Worm (Caenorhabditis elegans) whole organism, young adult: Measurements from ENCODE around the gene phf-5.

Experiments used
- B0019.2 ChIP-seq: fragments of 200-800 bp; sonication (Bioruptor generic); conservative IDR thresholded peaks from 2 replicates; pipeline ENCODE4 v1.3.6; 2022; ENCODE audit warnings: missing genetic modification reagents, missing genetic modification characterization, missing compliant biosample characterization
- B0336.3 ChIP-seq: fragments of 200-800 bp; sonication (Bioruptor generic); IDR thresholded peaks from 2 replicates; pipeline ENCODE4 v1.3.6; 2022; ENCODE audit warnings: missing genetic modification characterization, missing compliant biosample characterization
- C17E4.6 ChIP-seq: fragments of 200-800 bp; sonication (Bioruptor generic); IDR thresholded peaks from 2 replicates; pipeline ENCODE4 v1.3.6; 2022; ENCODE audit warnings: missing genetic modification reagents, missing genetic modification characterization, missing compliant biosample characterization
- D2030.7 ChIP-seq: fragments of 200-800 bp; sonication (Bioruptor generic); IDR thresholded peaks from 2 replicates; pipeline ENCODE4 v1.3.6; 2022; ENCODE audit warnings: missing genetic modification reagents, missing genetic modification characterization, missing compliant biosample characterization
- F23B12.7 ChIP-seq: sonication (generic microtip); optimal IDR thresholded peaks from 2 replicates; lab custom pipeline; 2017; ENCODE audit warnings: missing genetic modification characterization, mild to moderate bottlenecking, missing compliant biosample characterization, antibody characterized with exemption, moderate library complexity; ENCODE audit not compliant: insufficient read depth
- F39B2.1 ChIP-seq: fragments of 200-800 bp; sonication (Bioruptor generic); IDR thresholded peaks from 2 replicates; pipeline ENCODE4 v1.3.6; 2022; ENCODE audit warnings: missing genetic modification reagents, missing genetic modification characterization, missing compliant biosample characterization
- F57A8.1 ChIP-seq: fragments of 200-800 bp; sonication (Bioruptor generic); optimal IDR thresholded peaks from 2 replicates; lab custom pipeline; 2018; ENCODE audit warnings: mild to moderate bottlenecking, missing genetic modification characterization, moderate library complexity, missing compliant biosample characterization
- F57C9.4 ChIP-seq: sonication (generic microtip); optimal IDR thresholded peaks from 2 replicates; lab custom pipeline; 2017; ENCODE audit warnings: mild to moderate bottlenecking, missing genetic modification characterization, missing compliant biosample characterization
- Y53G8AR.9 ChIP-seq: fragments of 200-800 bp; sonication (Bioruptor generic); conservative IDR thresholded peaks from 2 replicates; pipeline ENCODE4 v1.3.6; 2022; ENCODE audit warnings: missing genetic modification reagents, missing genetic modification characterization, missing compliant biosample characterization
- ZK185.1 ChIP-seq: sonication (generic microtip); optimal IDR thresholded peaks from 2 replicates; lab custom pipeline; 2016; ENCODE audit warnings: mild to moderate bottlenecking, missing genetic modification characterization, missing compliant biosample characterization; ENCODE audit not compliant: poor library complexity, severe bottlenecking
- bed-1 ChIP-seq: fragments of 200-800 bp; sonication (Bioruptor generic); IDR thresholded peaks from 2 replicates; pipeline ENCODE4 v1.3.6; 2022; ENCODE audit warnings: missing genetic modification reagents, missing genetic modification characterization, missing compliant biosample characterization
- cebp-1 ChIP-seq, 2 experiments: fragments of 200-800 bp in 1 of 2; sonication (Bioruptor generic) in 1 of 2; sonication (generic microtip) in 1 of 2; IDR thresholded peaks in 1 of 2; optimal IDR thresholded peaks in 1 of 2; 2 replicates each; pipeline versions ENCODE4 v1.3.6 to Lab custom; 2017 to 2022; ENCODE audit warnings: missing compliant biosample characterization in 2 of 2, missing genetic modification characterization in 2 of 2, mild to moderate bottlenecking in 1 of 2, missing genetic modification reagents in 1 of 2, moderate library complexity in 1 of 2
- cebp-2 ChIP-seq: fragments of 200-800 bp; sonication (Bioruptor generic); IDR thresholded peaks from 2 replicates; pipeline ENCODE4 v1.3.6; 2022; ENCODE audit warnings: missing genetic modification characterization, missing compliant biosample characterization
- chd-7 ChIP-seq: sonication (generic microtip); optimal IDR thresholded peaks from 2 replicates; lab custom pipeline; 2016; ENCODE audit warnings: mild to moderate bottlenecking, missing genetic modification characterization, moderate library complexity, missing compliant biosample characterization
- dpl-1 ChIP-seq: fragments of 150-350 bp; optimal IDR thresholded peaks from 2 replicates; lab custom pipeline; 2014; ENCODE audit warnings: missing biosample characterization, missing genetic modification reagents, missing genetic modification characterization
- egl-18 ChIP-seq: fragments of 200-800 bp; sonication (Bioruptor generic); IDR thresholded peaks from 2 replicates; pipeline ENCODE4 v1.3.6; 2022; ENCODE audit warnings: missing genetic modification reagents, missing genetic modification characterization, missing compliant biosample characterization
- egrh-3 ChIP-seq: fragments of 200-800 bp; sonication (Bioruptor generic); IDR thresholded peaks from 2 replicates; pipeline ENCODE4 v1.3.6; 2022; ENCODE audit warnings: missing genetic modification reagents, missing genetic modification characterization, missing compliant biosample characterization
- hlh-12 ChIP-seq: sonication (generic microtip); optimal IDR thresholded peaks from 2 replicates; lab custom pipeline; 2016; ENCODE audit warnings: missing genetic modification characterization, missing compliant biosample characterization
- hsf-1 ChIP-seq: fragments of 200-800 bp; sonication (Bioruptor generic); IDR thresholded peaks from 2 replicates; pipeline ENCODE4 v1.3.6; 2022; ENCODE audit warnings: missing genetic modification reagents, missing genetic modification characterization, missing compliant biosample characterization
- mxl-1 ChIP-seq: sonication (generic microtip); optimal IDR thresholded peaks from 2 replicates; lab custom pipeline; 2016; ENCODE audit warnings: missing genetic modification characterization, missing compliant biosample characterization
- nhr-179 ChIP-seq: sonication (generic microtip); optimal IDR thresholded peaks from 2 replicates; lab custom pipeline; 2016; ENCODE audit warnings: mild to moderate bottlenecking, missing genetic modification characterization, missing compliant biosample characterization
- nhr-27 ChIP-seq: fragments of 200-800 bp; sonication (Bioruptor generic); optimal IDR thresholded peaks from 2 replicates; lab custom pipeline; 2018; ENCODE audit warnings: mild to moderate bottlenecking, missing genetic modification characterization, moderate library complexity, missing compliant biosample characterization
- rec-8 ChIP-seq, 2 experiments: sonication (generic microtip); optimal IDR thresholded peaks; 2 replicates each; lab custom pipeline; 2016; ENCODE audit warnings: mild to moderate bottlenecking in 2 of 2, missing genetic modification characterization in 2 of 2, missing genetic modification reagents in 2 of 2, missing genotype in 2 of 2, missing biosample characterization in 1 of 2, missing compliant biosample characterization in 1 of 2, moderate library complexity in 1 of 2
- snpc-4 ChIP-seq, 5 experiments: fragments of 150-350 bp in 1 of 5; sonication (generic microtip) in 4 of 5; optimal IDR thresholded peaks; 2 replicates each; lab custom pipeline; 2014 to 2018; ENCODE audit warnings: missing genetic modification characterization in 5 of 5, missing biosample characterization in 3 of 5, antibody characterized with exemption in 2 of 5, mild to moderate bottlenecking in 2 of 5, missing compliant biosample characterization in 2 of 5, missing genotype in 2 of 5, moderate library complexity in 2 of 5, missing genetic modification reagents in 1 of 5
- zfh-2 ChIP-seq: fragments of 200-800 bp; sonication (Bioruptor generic); conservative IDR thresholded peaks from 2 replicates; pipeline ENCODE4 v1.3.6; 2022; ENCODE audit warnings: missing genetic modification reagents, missing genetic modification characterization, missing compliant biosample characterization
- ztf-28 ChIP-seq: fragments of 200-800 bp; sonication (Bioruptor generic); IDR thresholded peaks from 2 replicates; pipeline ENCODE4 v1.3.6; 2022; ENCODE audit warnings: missing genetic modification reagents, missing genetic modification characterization, missing compliant biosample characterization

phf-5 gene

DNA sequence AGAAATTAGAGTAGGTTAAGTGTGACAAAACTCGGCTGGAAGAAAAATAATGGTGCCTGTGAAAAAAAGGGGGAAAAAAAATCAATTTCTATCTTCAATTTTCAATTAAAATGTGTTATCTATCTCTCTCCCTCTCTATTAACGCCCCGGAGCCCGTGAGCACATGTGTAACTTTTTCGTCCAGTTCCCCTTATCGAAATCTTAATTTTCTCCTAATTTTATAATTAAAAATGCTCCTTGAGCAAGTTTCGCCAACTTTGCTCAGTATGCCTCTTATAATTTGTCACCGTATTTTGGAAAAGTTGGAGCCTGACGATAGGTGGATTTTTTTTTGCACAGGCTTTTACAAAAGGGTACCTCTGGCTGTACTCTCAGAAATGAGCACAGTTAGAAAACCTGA is 35.3 kb upstream of the phf-5 start, which contains the start of the genes fbxa-1 and Y54F10BM.20:
Gene fbxa-1, minus strand, starts transcription at position 101 of the 400 bp plus-strand sequence.
Gene Y54F10BM.20, plus strand, starts transcription at position 231 of the 400 bp plus-strand sequence.
- TF ChIP-seq bed-1 (GFP tag; lab: Robert Waterston, UW) = no peak
- TF ChIP-seq C17E4.6 (GFP tag; lab: Robert Waterston, UW) = no peak
- no peak for TF ChIP-seq D2030.7
- no peak for TF ChIP-seq F23B12.7 (tag; lab: Kevin White, UChicago)
- no peak for TF ChIP-seq F39B2.1 (GFP tag; lab: Robert Waterston, UW)
- no peak for TF ChIP-seq egl-18 (GFP tag; lab: Robert Waterston, UW)
- TF ChIP-seq, all 124 proteins: peak for 0

DNA sequence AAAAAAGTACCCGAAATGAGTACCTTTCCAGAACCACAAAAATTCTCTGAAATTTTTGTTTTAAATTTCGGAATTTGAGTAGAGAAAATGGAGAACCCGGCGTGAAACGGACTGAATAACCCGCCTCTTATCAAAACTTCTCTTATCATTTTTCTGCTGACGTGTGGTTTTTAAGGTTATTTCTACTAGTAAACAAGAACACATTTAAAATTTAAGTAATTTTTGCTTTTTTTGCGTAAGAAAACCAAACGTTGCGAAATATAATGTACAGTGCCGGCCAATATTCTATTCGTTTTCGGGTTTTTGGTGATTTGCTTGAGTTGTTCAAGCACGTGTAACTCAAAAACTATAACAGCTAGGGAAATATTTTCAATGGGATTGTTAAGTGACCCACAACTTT is 32.4 kb upstream of the phf-5 start:
- TF ChIP-seq cebp-1 (GFP tag; IDR thresholded peaks at IDR 0.05; lab: Robert Waterston, UW) (peak; percentile 52; the same call in 1 of the 2 replicates), cebp-1 (tag; optimal IDR thresholded peaks at IDR 0.05; lab: Kevin White, UChicago) (peak; percentile 60), egl-18 (GFP tag; lab: Robert Waterston, UW) (no peak)

DNA sequence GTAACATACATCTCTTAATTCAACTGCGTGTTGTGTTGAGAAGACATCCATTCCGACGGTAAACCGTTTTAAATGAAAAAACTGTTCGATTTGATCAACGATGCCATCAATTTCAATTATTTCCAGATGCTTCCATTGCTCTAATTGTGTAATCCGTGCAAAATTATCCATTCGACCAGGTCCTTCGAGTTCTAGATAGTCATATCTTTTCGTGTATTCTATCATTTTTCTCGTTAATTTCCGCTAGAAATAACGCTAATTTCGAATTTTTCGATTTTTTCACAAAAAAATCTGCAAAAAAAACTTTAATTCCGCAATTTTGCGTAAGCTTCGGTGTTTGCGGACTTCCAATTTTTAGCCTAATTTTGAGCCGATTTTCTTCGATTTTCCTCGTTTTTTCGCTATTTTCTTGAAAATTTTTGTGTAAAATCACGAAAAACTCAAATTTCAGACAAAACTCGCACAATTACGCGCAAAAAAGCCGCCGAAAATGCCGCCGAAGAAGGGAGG is 29.3 kb upstream of the phf-5 start, which contains the start of the genes fbxa-66 and iffb-1:
Gene fbxa-66, minus strand, starts transcription at position 51 of the 510 bp plus-strand sequence.
Gene iffb-1, plus strand, starts transcription at position 452 of the 510 bp plus-strand sequence.
- TF ChIP-seq F57C9.4 (tag; lab: Kevin White, UChicago) (no peak), mxl-1 (tag; lab: Kevin White, UChicago) (no peak), dpl-1 (GFP tag; lab: Kevin White, UChicago) (no peak)

DNA sequence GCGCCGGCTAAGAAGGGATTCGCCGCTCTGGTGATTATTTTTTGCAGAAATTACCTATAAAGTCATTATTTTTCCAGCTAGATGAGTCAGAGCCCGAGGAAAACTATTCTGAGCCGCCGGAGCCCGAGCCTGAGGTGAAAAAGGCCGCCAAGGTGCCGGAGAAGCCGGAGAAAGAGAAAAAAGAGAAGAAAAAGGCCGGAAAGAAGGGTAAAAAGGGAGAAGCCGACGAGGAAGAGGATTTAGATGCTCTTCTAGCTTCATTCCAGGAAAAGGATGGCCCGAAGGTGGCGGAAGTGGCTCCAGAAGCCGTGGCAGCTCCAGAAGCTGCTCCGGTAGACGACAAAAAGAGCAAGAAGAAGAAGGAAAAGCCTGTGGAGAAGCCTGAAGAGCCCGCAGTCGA is 28.7 kb upstream of the phf-5 start:
- TF ChIP-seq Y53G8AR.9 (GFP tag; lab: Robert Waterston, UW) (no peak), ztf-28 (GFP tag; lab: Robert Waterston, UW) (no peak), egrh-3 (GFP tag; lab: Robert Waterston, UW) (peak; percentile 63), zfh-2 (peak; percentile 78)

DNA sequence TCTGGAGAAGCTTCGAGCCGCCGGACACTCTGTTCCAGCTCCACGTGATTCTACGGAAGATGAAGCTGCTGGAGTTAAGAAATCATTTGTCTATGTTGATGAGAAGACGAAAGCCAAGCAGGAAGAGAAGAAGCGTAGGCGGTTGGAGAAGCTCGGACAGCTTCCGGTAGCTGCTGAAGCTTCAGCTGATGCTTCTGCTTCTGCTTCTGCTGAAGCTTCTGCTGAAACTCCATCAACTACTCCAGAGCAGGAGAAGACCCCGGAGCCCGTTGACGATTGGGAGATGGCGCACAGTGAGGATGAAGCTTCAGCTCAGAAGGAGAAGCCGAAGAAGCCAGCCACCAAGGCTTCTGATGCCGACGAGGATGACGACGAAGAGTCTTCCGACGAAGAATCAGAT is 26.9 kb upstream of the phf-5 start:
- TF ChIP-seq hsf-1 (GFP tag; lab: Robert Waterston, UW) (no peak), egrh-3 (GFP tag; lab: Robert Waterston, UW) (peak; percentile 68; the same call in 1 of the 2 replicates)

DNA sequence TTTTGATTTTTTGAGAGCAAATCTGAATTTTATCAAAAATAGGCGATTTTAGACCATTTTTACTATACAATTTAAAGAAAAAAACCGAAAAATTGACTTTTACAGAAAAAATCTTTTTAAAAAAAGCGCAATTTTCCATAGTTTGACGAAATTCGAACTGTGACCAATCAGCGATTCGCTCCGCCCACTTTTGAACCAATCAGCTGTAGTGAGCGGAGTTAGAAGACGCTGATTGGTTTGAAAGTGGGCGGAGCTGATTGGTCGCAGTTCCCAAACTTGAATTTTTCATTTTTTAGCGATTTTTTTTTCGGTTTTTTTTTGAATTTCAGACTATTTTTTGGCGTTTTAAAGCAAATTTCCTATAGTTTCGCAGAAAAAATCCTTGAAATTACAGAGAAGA is 18.7 kb upstream of the phf-5 start:
- TF ChIP-seq F23B12.7 (tag; lab: Kevin White, UChicago) = no peak
- no peak for TF ChIP-seq cebp-1 (GFP tag; IDR thresholded peaks at IDR 0.05; lab: Robert Waterston, UW)
- no peak for TF ChIP-seq cebp-1 (tag; optimal IDR thresholded peaks at IDR 0.05; lab: Kevin White, UChicago)
- TF ChIP-seq B0019.2 (GFP tag; lab: Robert Waterston, UW) = no peak
- TF ChIP-seq rec-8 (tag; optimal IDR thresholded peaks at IDR 0.05; lab: Kevin White, UChicago) = no peak
- no peak for TF ChIP-seq nhr-179 (tag; lab: Kevin White, UChicago)
- no peak for TF ChIP-seq dpl-1 (GFP tag; lab: Kevin White, UChicago)
- TF ChIP-seq cebp-2 (GFP tag; lab: Robert Waterston, UW) = no peak
- TF ChIP-seq chd-7 (tag; lab: Kevin White, UChicago) = no peak
- TF ChIP-seq ZK185.1 = no peak
- TF ChIP-seq snpc-4 (GFP tag; optimal IDR thresholded peaks at IDR 0.05; lab: Kevin White, UChicago) = no peak
- no peak for TF ChIP-seq snpc-4 (tag; optimal IDR thresholded peaks at IDR 0.05; lab: Kevin White, UChicago)
- TF ChIP-seq F57A8.1 = no peak
- no peak for TF ChIP-seq C17E4.6 (GFP tag; lab: Robert Waterston, UW)
- no peak for TF ChIP-seq nhr-27 (tag; lab: Kevin White, UChicago)
- no peak for TF ChIP-seq F39B2.1 (GFP tag; lab: Robert Waterston, UW)
- TF ChIP-seq hlh-12 = no peak
- no peak for TF ChIP-seq B0336.3 (GFP tag; lab: Robert Waterston, UW)
